Fruit fly (Drosophila melanogaster) whole organism, embryonic: ENCODE results near the gene CG6527.

Source experiments
- CG10431 ChIP-seq: fragments of 200-800 bp; sonication (Bioruptor generic); optimal IDR thresholded peaks from 3 replicates; lab custom pipeline; 2018; ENCODE audit warnings: missing biosample characterization, mild to moderate bottlenecking, missing genetic modification characterization
- CG10543 ChIP-seq: fragments of 200-800 bp; sonication (Bioruptor generic); optimal IDR thresholded peaks from 3 replicates; lab custom pipeline; 2017; ENCODE audit warnings: missing biosample characterization, mild to moderate bottlenecking, missing genetic modification characterization, moderate library complexity
- CG10565 ChIP-seq: fragments of 200-800 bp; sonication (Bioruptor generic); optimal IDR thresholded peaks from 3 replicates; lab custom pipeline; 2016; ENCODE audit warnings: missing biosample characterization, mild to moderate bottlenecking, missing genetic modification characterization
- CG10979 ChIP-seq: fragments of 200-800 bp; sonication (Bioruptor generic); optimal IDR thresholded peaks from 2 replicates; lab custom pipeline; 2018; ENCODE audit warnings: missing biosample characterization, mild to moderate bottlenecking, missing genetic modification characterization, moderate library complexity
- CG11723 ChIP-seq: fragments of 200-800 bp; sonication (Bioruptor generic); optimal IDR thresholded peaks from 2 replicates; lab custom pipeline; 2017; ENCODE audit warnings: missing biosample characterization, mild to moderate bottlenecking, missing genetic modification characterization
- CG12236 ChIP-seq: fragments of 200-800 bp; sonication (Bioruptor generic); optimal IDR thresholded peaks from 2 replicates; lab custom pipeline; 2016; ENCODE audit warnings: missing biosample characterization, missing genetic modification characterization
- CG12299 ChIP-seq: fragments of 200-800 bp; sonication (Bioruptor generic); optimal IDR thresholded peaks from 2 replicates; lab custom pipeline; 2018; ENCODE audit warnings: missing biosample characterization, mild to moderate bottlenecking, missing genetic modification characterization
- CG12391 ChIP-seq: fragments of 200-800 bp; sonication (Bioruptor generic); optimal IDR thresholded peaks from 3 replicates; lab custom pipeline; 2018; ENCODE audit warnings: missing biosample characterization, mild to moderate bottlenecking, missing genetic modification characterization, moderate library complexity
- CG12744 ChIP-seq: fragments of 200-800 bp; sonication (Bioruptor generic); optimal IDR thresholded peaks from 2 replicates; lab custom pipeline; 2016; ENCODE audit warnings: missing biosample characterization, missing genetic modification characterization
- CG13775 ChIP-seq: fragments of 200-800 bp; sonication (Bioruptor generic); optimal IDR thresholded peaks from 3 replicates; lab custom pipeline; 2017; ENCODE audit warnings: missing biosample characterization, mild to moderate bottlenecking, missing genetic modification characterization
- CG14860 ChIP-seq: fragments of 200-800 bp; sonication (Bioruptor generic); IDR thresholded peaks from 3 replicates; pipeline ENCODE4 v1.3.6; 2022; ENCODE audit warnings: missing biosample characterization, missing genetic modification characterization; ENCODE audit not compliant: partially characterized antibody
- CG1529 ChIP-seq: fragments of 200-800 bp; sonication (Bioruptor generic); optimal IDR thresholded peaks from 3 replicates; lab custom pipeline; 2018; ENCODE audit warnings: missing biosample characterization, missing genetic modification characterization
- CG15479 ChIP-seq: fragments of 200-800 bp; sonication (Bioruptor generic); optimal IDR thresholded peaks from 3 replicates; lab custom pipeline; 2019; ENCODE audit warnings: missing biosample characterization, mild to moderate bottlenecking, missing genetic modification characterization, moderate library complexity
- CG1602 ChIP-seq: fragments of 200-800 bp; sonication (Bioruptor generic); optimal IDR thresholded peaks from 3 replicates; lab custom pipeline; 2016; ENCODE audit warnings: missing biosample characterization, missing genetic modification characterization
- CG17802 ChIP-seq: fragments of 200-800 bp; sonication (Bioruptor generic); optimal IDR thresholded peaks from 2 replicates; lab custom pipeline; 2018; ENCODE audit warnings: missing biosample characterization, mild to moderate bottlenecking, missing genetic modification characterization, moderate library complexity
- CG1792 ChIP-seq: fragments of 200-800 bp; sonication (Bioruptor generic); optimal IDR thresholded peaks from 2 replicates; lab custom pipeline; 2016; ENCODE audit warnings: missing biosample characterization, missing genetic modification characterization
- CG18476 ChIP-seq: fragments of 200-800 bp; sonication (Bioruptor generic); optimal IDR thresholded peaks from 2 replicates; lab custom pipeline; 2016; ENCODE audit warnings: missing biosample characterization, mild to moderate bottlenecking, missing genetic modification characterization
- CG3163 ChIP-seq: fragments of 200-800 bp; sonication (Bioruptor generic); optimal IDR thresholded peaks from 3 replicates; lab custom pipeline; 2016; ENCODE audit warnings: missing biosample characterization, missing genetic modification characterization
- CG3281 ChIP-seq: fragments of 200-800 bp; sonication (Bioruptor generic); optimal IDR thresholded peaks from 3 replicates; lab custom pipeline; 2017; ENCODE audit warnings: missing biosample characterization, mild to moderate bottlenecking, missing genetic modification characterization
- CG34224 ChIP-seq: fragments of 200-800 bp; sonication (Bioruptor generic); IDR thresholded peaks from 3 replicates; pipeline ENCODE4 v1.3.6; 2022; ENCODE audit warnings: missing biosample characterization, missing genetic modification characterization; ENCODE audit not compliant: partially characterized antibody
- CG34422 ChIP-seq: fragments of 200-800 bp; sonication (Bioruptor generic); IDR thresholded peaks from 3 replicates; pipeline ENCODE4 v1.3.6; 2022; ENCODE audit warnings: missing biosample characterization, missing genetic modification characterization
- CG4328 ChIP-seq: fragments of 200-800 bp; sonication (Bioruptor generic); optimal IDR thresholded peaks from 3 replicates; lab custom pipeline; 2017; ENCODE audit warnings: missing biosample characterization, missing genetic modification reagents, missing genetic modification characterization
- CG4360 ChIP-seq: fragments of 200-800 bp; sonication (Bioruptor generic); IDR thresholded peaks from 2 replicates; pipeline ENCODE4 v1.3.6; 2022; ENCODE audit warnings: missing biosample characterization, missing genetic modification characterization
- CG6689 ChIP-seq: fragments of 200-800 bp; sonication (Bioruptor generic); IDR thresholded peaks from 2 replicates; pipeline ENCODE4 v1.3.6; 2022; ENCODE audit warnings: missing biosample characterization, missing genetic modification characterization
- CG7786 ChIP-seq: fragments of 200-800 bp; sonication (Bioruptor generic); optimal IDR thresholded peaks from 2 replicates; lab custom pipeline; 2016; ENCODE audit warnings: missing biosample characterization, missing genetic modification characterization
- CG7839 ChIP-seq: fragments of 200-800 bp; sonication (Bioruptor generic); optimal IDR thresholded peaks from 3 replicates; lab custom pipeline; 2018; ENCODE audit warnings: missing biosample characterization, mild to moderate bottlenecking, missing genetic modification characterization, moderate library complexity
- CG7928 ChIP-seq: fragments of 200-800 bp; sonication (Bioruptor generic); optimal IDR thresholded peaks from 2 replicates; lab custom pipeline; 2017; ENCODE audit warnings: missing biosample characterization, mild to moderate bottlenecking, missing genetic modification characterization
- CG8388 ChIP-seq: fragments of 200-800 bp; sonication (Bioruptor generic); optimal IDR thresholded peaks from 2 replicates; lab custom pipeline; 2019; ENCODE audit warnings: missing biosample characterization, mild to moderate bottlenecking, missing genetic modification characterization, moderate library complexity
- CHES-1-like ChIP-seq: fragments of 200-800 bp; sonication (Bioruptor generic); optimal IDR thresholded peaks from 2 replicates; lab custom pipeline; 2016; ENCODE audit warnings: missing biosample characterization, missing genetic modification characterization
- Dbx ChIP-seq: fragments of 200-800 bp; sonication (Bioruptor generic); IDR thresholded peaks from 3 replicates; pipeline ENCODE4 v1.3.6; 2022; ENCODE audit warnings: missing biosample characterization, missing genetic modification characterization
- Dfd ChIP-seq, 2 experiments: fragments of >200 bp; optimal IDR thresholded peaks; 2 replicates each; lab custom pipeline; 2017; ENCODE audit warnings: missing biosample characterization in 2 of 2, missing genetic modification characterization in 2 of 2
- E2f1 ChIP-seq: fragments of 200-800 bp; sonication (Bioruptor generic); IDR thresholded peaks from 2 replicates; pipeline ENCODE4 v1.3.6; 2022; ENCODE audit warnings: missing biosample characterization, missing genetic modification characterization
- Ets65A ChIP-seq: fragments of 200-800 bp; sonication (Bioruptor generic); peaks from one replicate; lab custom pipeline; 2016; ENCODE audit warnings: missing biosample characterization, missing genetic modification characterization
- H15 ChIP-seq: fragments of 200-800 bp; sonication (Bioruptor generic); IDR thresholded peaks from 3 replicates; pipeline ENCODE4 v1.3.6; 2022; ENCODE audit warnings: missing biosample characterization, missing genetic modification characterization
- HHEX ChIP-seq: fragments of 200-800 bp; sonication (Bioruptor generic); optimal IDR thresholded peaks from 3 replicates; lab custom pipeline; 2017; ENCODE audit warnings: missing biosample characterization, mild to moderate bottlenecking, missing genetic modification characterization, missing genetic modification reagents
- Hr78 ChIP-seq, 2 experiments: fragments of 200-800 bp in 1 of 2; fragments of >200 bp in 1 of 2; sonication (Bioruptor generic) in 1 of 2; optimal IDR thresholded peaks; 2 replicates each; lab custom pipeline; 2017 to 2019; ENCODE audit warnings: missing biosample characterization in 2 of 2, missing genetic modification characterization in 2 of 2, mild to moderate bottlenecking in 1 of 2, moderate library complexity in 1 of 2
- Hsf ChIP-seq: fragments of 200-800 bp; sonication (Bioruptor generic); optimal IDR thresholded peaks from 3 replicates; lab custom pipeline; 2016; ENCODE audit warnings: missing biosample characterization, missing genetic modification characterization
- Myb ChIP-seq: fragments of 200-800 bp; sonication (Bioruptor generic); optimal IDR thresholded peaks from 2 replicates; lab custom pipeline; 2016; ENCODE audit warnings: missing biosample characterization, missing genetic modification characterization
- Spps ChIP-seq: fragments of 200-800 bp; sonication (Bioruptor generic); optimal IDR thresholded peaks from 2 replicates; lab custom pipeline; 2018; ENCODE audit warnings: missing biosample characterization, mild to moderate bottlenecking, missing genetic modification characterization
- Usf ChIP-seq: fragments of 200-800 bp; sonication (Bioruptor generic); optimal IDR thresholded peaks from 2 replicates; lab custom pipeline; 2017; ENCODE audit warnings: missing genotype, missing biosample characterization, missing genetic modification characterization
- ac ChIP-seq: fragments of 200-800 bp; sonication (Bioruptor generic); optimal IDR thresholded peaks from 3 replicates; lab custom pipeline; 2017; ENCODE audit warnings: missing biosample characterization, mild to moderate bottlenecking, missing genetic modification characterization
- ewg ChIP-seq: fragments of 200-800 bp; sonication (Bioruptor generic); optimal IDR thresholded peaks from 3 replicates; lab custom pipeline; 2017; ENCODE audit warnings: mild to moderate bottlenecking, missing biosample characterization, missing genetic modification reagents, missing genetic modification characterization
- gem ChIP-seq: fragments of 200-800 bp; sonication (Bioruptor generic); optimal IDR thresholded peaks from 2 replicates; lab custom pipeline; 2019; ENCODE audit warnings: missing biosample characterization, mild to moderate bottlenecking, missing genetic modification characterization, moderate library complexity
- h ChIP-seq: fragments of >200 bp; optimal IDR thresholded peaks from 2 replicates; lab custom pipeline; 2017
- jumu ChIP-seq: fragments of 200-800 bp; sonication (Bioruptor generic); optimal IDR thresholded peaks from 3 replicates; lab custom pipeline; 2016; ENCODE audit warnings: missing biosample characterization, missing genetic modification characterization
- mam ChIP-seq: fragments of 200-800 bp; sonication (Bioruptor generic); optimal IDR thresholded peaks from 3 replicates; lab custom pipeline; 2016; ENCODE audit warnings: missing biosample characterization, missing genetic modification characterization
- nerfin-1 ChIP-seq: fragments of 200-800 bp; sonication (Bioruptor generic); optimal IDR thresholded peaks from 3 replicates; lab custom pipeline; 2019; ENCODE audit warnings: missing biosample characterization, mild to moderate bottlenecking, missing genetic modification characterization, moderate library complexity
- odd ChIP-seq: fragments of 200-800 bp; sonication (Bioruptor generic); optimal IDR thresholded peaks from 2 replicates; lab custom pipeline; 2017; ENCODE audit warnings: missing biosample characterization, mild to moderate bottlenecking, missing genetic modification characterization
- pho ChIP-seq: fragments of 200-800 bp; sonication (Bioruptor generic); optimal IDR thresholded peaks from 2 replicates; lab custom pipeline; 2016; ENCODE audit warnings: missing biosample characterization, missing genetic modification characterization
- row ChIP-seq: fragments of 200-800 bp; sonication (Bioruptor generic); IDR thresholded peaks from 3 replicates; pipeline ENCODE4 v1.3.6; 2022; ENCODE audit warnings: missing biosample characterization, missing genetic modification characterization
- sens-2 ChIP-seq: fragments of 200-800 bp; sonication (Bioruptor generic); IDR thresholded peaks from 2 replicates; pipeline ENCODE4 v1.3.6; 2022; ENCODE audit warnings: missing biosample characterization, missing genetic modification characterization
- tna ChIP-seq: fragments of 200-800 bp; sonication (Bioruptor generic); IDR thresholded peaks from 2 replicates; pipeline ENCODE4 v1.3.6; 2022; ENCODE audit warnings: missing biosample characterization, missing genetic modification characterization; ENCODE audit not compliant: partially characterized antibody

CG6527 gene

dm6 chr3L:10536297-10536696 is 22.6 kb downstream of the CG6527 start (continued):
- TF ChIP-seq Myb (GFP tag; lab: Kevin White, UChicago) (no peak), CG10431 (no peak), CG1792 (GFP tag; lab: Kevin White, UChicago) (no peak), CG13775 (no peak), CG1602 (peak; percentile 4), Hr78 (GFP tag; optimal IDR thresholded peaks at IDR 0.05; lab: Kevin White, UChicago) (no peak), Dbx (no peak), sens-2 (no peak), CG4360 (GFP tag; lab: Robert Waterston, UW) (no peak), CG12744 (GFP tag; lab: Kevin White, UChicago) (no peak), row (GFP tag; lab: Robert Waterston, UW) (peak; percentile 64; the same call in 2 of the 3 replicates), Spps (tag; lab: Kevin White, UChicago) (peak; percentile 11), tna (no peak), CG17802 (tag; lab: Kevin White, UChicago) (no peak), CG34224 (no peak), gem (tag; lab: Kevin White, UChicago) (peak; percentile 58), CG7786 (GFP tag; lab: Kevin White, UChicago) (no peak), H15 (GFP tag; lab: Robert Waterston, UW) (no peak), jumu (no peak), CG7839 (tag; lab: Kevin White, UChicago) (peak; percentile 41), CG10565 (GFP tag; lab: Kevin White, UChicago) (no peak), pho (GFP tag; lab: Kevin White, UChicago) (no peak), CG3163 (GFP tag; lab: Kevin White, UChicago) (no peak), ac (no peak), HHEX (GFP tag; lab: Kevin White, UChicago) (no peak), CG3281 (GFP tag; lab: Kevin White, UChicago) (no peak), CG12391 (peak; percentile 58), CG4328 (GFP tag; lab: Kevin White, UChicago) (no peak), CG11723 (GFP tag; lab: Kevin White, UChicago) (no peak), CG15479 (GFP tag; lab: Kevin White, UChicago) (no peak), mam (GFP tag; lab: Kevin White, UChicago) (no peak), CG12299 (tag; lab: Kevin White, UChicago) (no peak), CHES-1-like (GFP tag; lab: Kevin White, UChicago) (no peak), ewg (GFP tag; lab: Kevin White, UChicago) (no peak), nerfin-1 (peak; percentile 12), odd (GFP tag; lab: Kevin White, UChicago) (no peak), Usf (GFP tag; lab: Kevin White, UChicago) (no peak), CG10979 (tag; lab: Kevin White, UChicago) (peak; percentile 29), h (lab: Kevin White, UChicago) (no peak), CG10543 (no peak), CG12236 (GFP tag; lab: Kevin White, UChicago) (no peak), CG14860 (GFP tag; lab: Robert Waterston, UW) (no peak), E2f1 (peak; percentile 16; the same call in 1 of the 2 replicates), CG6689 (GFP tag; lab: Robert Waterston, UW) (0 out of 2 replicates have a peak, but pooled peaks have one; percentile 20), CG18476 (no peak), CG1529 (GFP tag; lab: Kevin White, UChicago) (no peak), CG8388 (GFP tag; lab: Kevin White, UChicago) (peak; percentile 22), Dfd (GFP tag; optimal IDR thresholded peaks at IDR 0.05; lab: Kevin White, UChicago) (no peak), Ets65A (GFP tag; lab: Kevin White, UChicago) (no peak), CG34422 (GFP tag; lab: Robert Waterston, UW) (no peak), CG7928 (GFP tag; lab: Kevin White, UChicago) (no peak), Hsf (GFP tag; lab: Kevin White, UChicago) (no peak)
